Worm (Caenorhabditis elegans) whole organism, L4 larva: ENCODE data around the gene F13H10.1.
A peak's percentile ranks its signal among the peaks of the same experiment; 100 is the strongest.

ENCODE experiments used
- F10B5.3 ChIP-seq: sonication (generic microtip); optimal IDR thresholded peaks from 2 replicates; lab custom pipeline; 2016; ENCODE audit warnings: mild to moderate bottlenecking, missing genetic modification characterization, missing compliant biosample characterization
- F44E2.7 ChIP-seq: fragments of 200-800 bp; sonication (Bioruptor generic); IDR thresholded peaks from 2 replicates; pipeline ENCODE4 v2.1.2; 2022; ENCODE audit warnings: missing genetic modification characterization, missing compliant biosample characterization
- T20F7.1 ChIP-seq: fragments of 200-800 bp; sonication (Bioruptor generic); optimal IDR thresholded peaks from 2 replicates; lab custom pipeline; 2018; ENCODE audit warnings: mild to moderate bottlenecking, missing genetic modification characterization, missing compliant biosample characterization
- T26A8.4 ChIP-seq: fragments of 200-800 bp; sonication (Bioruptor generic); IDR thresholded peaks from 2 replicates; pipeline ENCODE4 v1.3.6; 2022; ENCODE audit warnings: missing genetic modification characterization, missing compliant biosample characterization
- Y5F2A.4 ChIP-seq: fragments of 200-800 bp; sonication (Bioruptor generic); optimal IDR thresholded peaks from 2 replicates; lab custom pipeline; 2018; ENCODE audit warnings: mild to moderate bottlenecking, missing genetic modification characterization, missing compliant biosample characterization
- arid-1 ChIP-seq: fragments of 200-800 bp; sonication (Bioruptor generic); conservative IDR thresholded peaks from 2 replicates; pipeline ENCODE4 v1.3.6; 2022; ENCODE audit warnings: missing genetic modification reagents, missing genetic modification characterization, missing compliant biosample characterization
- ceh-28 ChIP-seq: fragments of 150-350 bp; optimal IDR thresholded peaks from 2 replicates; lab custom pipeline; 2014; ENCODE audit warnings: missing biosample characterization, missing genetic modification reagents, missing genetic modification characterization
- ceh-82 ChIP-seq: sonication (generic microtip); optimal IDR thresholded peaks from 2 replicates; lab custom pipeline; 2017; ENCODE audit warnings: missing biosample characterization, missing genetic modification characterization
- cey-2 ChIP-seq: sonication (generic microtip); optimal IDR thresholded peaks from 3 replicates; lab custom pipeline; 2017; ENCODE audit warnings: missing genetic modification characterization, mild to moderate bottlenecking, missing compliant biosample characterization, antibody characterized with exemption, borderline replicate concordance; ENCODE audit not compliant: insufficient read depth
- daf-12 ChIP-seq: fragments of 150-350 bp; optimal IDR thresholded peaks from 2 replicates; lab custom pipeline; 2014; ENCODE audit warnings: missing biosample characterization, missing genetic modification reagents, missing genetic modification characterization
- daf-16 ChIP-seq, 3 experiments: sonication (generic microtip); optimal IDR thresholded peaks; 2 replicates each; lab custom pipeline; 2016 to 2017; ENCODE audit warnings: missing genetic modification characterization in 3 of 3, missing genetic modification reagents in 3 of 3, mild to moderate bottlenecking in 2 of 3, missing compliant biosample characterization in 2 of 3, missing biosample characterization in 1 of 3, moderate library complexity in 1 of 3
- dmd-6 ChIP-seq: fragments of 200-800 bp; sonication (Bioruptor generic); IDR thresholded peaks from 2 replicates; pipeline ENCODE4 v1.3.6; 2022; ENCODE audit warnings: missing genetic modification reagents, missing genetic modification characterization, missing compliant biosample characterization
- dve-1 ChIP-seq: sonication (generic microtip); optimal IDR thresholded peaks from 2 replicates; lab custom pipeline; 2017; ENCODE audit warnings: antibody characterized with exemption, mild to moderate bottlenecking, missing genetic modification characterization, missing compliant biosample characterization; ENCODE audit not compliant: insufficient read depth
- egl-27 ChIP-seq: sonication (generic microtip); optimal IDR thresholded peaks from 3 replicates; lab custom pipeline; 2017; ENCODE audit warnings: missing biosample characterization, missing genetic modification reagents, missing genetic modification characterization
- fkh-10 ChIP-seq: fragments of 150-350 bp; optimal IDR thresholded peaks from 2 replicates; lab custom pipeline; 2014; ENCODE audit warnings: missing biosample characterization, missing genetic modification reagents, missing genetic modification characterization
- gei-8 ChIP-seq: fragments of 200-800 bp; sonication (Bioruptor generic); optimal IDR thresholded peaks from 2 replicates; lab custom pipeline; 2018; ENCODE audit warnings: mild to moderate bottlenecking, missing genetic modification characterization, missing compliant biosample characterization
- hlh-11 ChIP-seq: fragments of 200-800 bp; sonication (Bioruptor generic); optimal IDR thresholded peaks from 2 replicates; lab custom pipeline; 2018; ENCODE audit warnings: mild to moderate bottlenecking, missing genetic modification characterization, missing compliant biosample characterization
- hlh-30 ChIP-seq: sonication (generic microtip); optimal IDR thresholded peaks from 2 replicates; lab custom pipeline; 2017; ENCODE audit warnings: antibody characterized with exemption, mild to moderate bottlenecking, missing genetic modification characterization, missing compliant biosample characterization; ENCODE audit not compliant: insufficient read depth
- hmg-1.1 ChIP-seq: fragments of 200-800 bp; sonication (Bioruptor generic); IDR thresholded peaks from 2 replicates; pipeline ENCODE4 v1.3.6; 2022; ENCODE audit warnings: missing genetic modification reagents, missing genetic modification characterization, missing compliant biosample characterization
- lin-1 ChIP-seq: fragments of 200-800 bp; sonication (Bioruptor generic); IDR thresholded peaks from 2 replicates; pipeline ENCODE4 v1.3.6; 2022; ENCODE audit warnings: missing genetic modification reagents, missing genetic modification characterization, missing compliant biosample characterization
- lin-38 ChIP-seq: fragments of 200-800 bp; sonication (Bioruptor generic); IDR thresholded peaks from 2 replicates; pipeline ENCODE4 v1.3.6; 2022; ENCODE audit warnings: missing genetic modification reagents, missing genetic modification characterization, missing compliant biosample characterization
- mdl-1 ChIP-seq, 2 experiments: fragments of 150-350 bp in 1 of 2; sonication (generic microtip) in 1 of 2; optimal IDR thresholded peaks; 2 replicates each; lab custom pipeline; 2014 to 2017; ENCODE audit warnings: missing biosample characterization in 2 of 2, missing genetic modification characterization in 2 of 2
- mep-1 ChIP-seq: fragments of 150-350 bp; sonication (generic microtip); optimal IDR thresholded peaks from 3 replicates; lab custom pipeline; 2014; ENCODE audit warnings: missing biosample characterization, missing genetic modification characterization
- mxl-3 ChIP-seq: fragments of 200-800 bp; sonication (Bioruptor generic); optimal IDR thresholded peaks from 2 replicates; lab custom pipeline; 2018; ENCODE audit warnings: mild to moderate bottlenecking, missing genetic modification characterization, missing compliant biosample characterization
- nhr-111 ChIP-seq: fragments of 200-800 bp; sonication (Bioruptor generic); optimal IDR thresholded peaks from 2 replicates; lab custom pipeline; 2018; ENCODE audit warnings: mild to moderate bottlenecking, missing genetic modification characterization, missing compliant biosample characterization
- nhr-237 ChIP-seq: sonication (generic microtip); optimal IDR thresholded peaks from 2 replicates; lab custom pipeline; 2017; ENCODE audit warnings: missing biosample characterization, missing genetic modification characterization
- nhr-28 ChIP-seq: fragments of 150-350 bp; optimal IDR thresholded peaks from 2 replicates; lab custom pipeline; 2014; ENCODE audit warnings: missing biosample characterization, missing genetic modification characterization
- nhr-41 ChIP-seq: fragments of 200-800 bp; sonication (Bioruptor generic); IDR thresholded peaks from 2 replicates; pipeline ENCODE4 v1.3.6; 2022; ENCODE audit warnings: missing genetic modification reagents, missing genetic modification characterization, missing compliant biosample characterization
- nhr-48 ChIP-seq: sonication (generic microtip); optimal IDR thresholded peaks from 2 replicates; lab custom pipeline; 2016; ENCODE audit warnings: mild to moderate bottlenecking, missing genetic modification characterization, missing compliant biosample characterization
- nhr-6 ChIP-seq: fragments of 150-350 bp; optimal IDR thresholded peaks from 2 replicates; lab custom pipeline; 2014; ENCODE audit warnings: missing biosample characterization, missing genetic modification characterization
- nhr-76 ChIP-seq: fragments of 150-350 bp; optimal IDR thresholded peaks from 2 replicates; lab custom pipeline; 2014; ENCODE audit warnings: missing biosample characterization, missing genetic modification characterization
- nhr-77 ChIP-seq: fragments of 150-350 bp; optimal IDR thresholded peaks from 2 replicates; lab custom pipeline; 2014; ENCODE audit warnings: missing biosample characterization, missing genetic modification characterization
- php-3 ChIP-seq: fragments of 200-800 bp; sonication (Bioruptor generic); IDR thresholded peaks from 2 replicates; pipeline ENCODE4 v1.3.6; 2022; ENCODE audit warnings: missing genetic modification reagents, missing genetic modification characterization, missing compliant biosample characterization
- pqm-1 ChIP-seq: sonication (generic microtip); optimal IDR thresholded peaks from 2 replicates; lab custom pipeline; 2017; ENCODE audit warnings: missing biosample characterization, missing genetic modification characterization
- saeg-2 ChIP-seq: fragments of 200-800 bp; sonication (Bioruptor generic); IDR thresholded peaks from 2 replicates; pipeline ENCODE4 v1.3.6; 2022; ENCODE audit warnings: missing genetic modification reagents, missing genetic modification characterization, missing compliant biosample characterization
- skn-1 ChIP-seq: fragments of 150-350 bp; optimal IDR thresholded peaks from 2 replicates; lab custom pipeline; 2014; ENCODE audit warnings: missing biosample characterization, missing genetic modification characterization
- snpc-1.2 ChIP-seq: fragments of 200-800 bp; sonication (Bioruptor generic); IDR thresholded peaks from 2 replicates; pipeline ENCODE4 v1.3.6; 2022; ENCODE audit warnings: missing genetic modification reagents, missing genetic modification characterization, missing compliant biosample characterization
- spr-1 ChIP-seq: sonication (generic microtip); optimal IDR thresholded peaks from 2 replicates; lab custom pipeline; 2016; ENCODE audit warnings: mild to moderate bottlenecking, missing genetic modification characterization, missing compliant biosample characterization
- tra-1 ChIP-seq: fragments of 200-800 bp; sonication (Bioruptor generic); IDR thresholded peaks from 2 replicates; pipeline ENCODE4 v1.3.6; 2022; ENCODE audit warnings: missing genetic modification reagents, missing genetic modification characterization, missing compliant biosample characterization
- unc-62 ChIP-seq, 3 experiments: fragments of 150-350 bp in 1 of 3; sonication (generic microtip); optimal IDR thresholded peaks in 2 of 3; peaks in 1 of 3; 1 replicate in 1 of 3; 2 replicates in 2 of 3; lab custom pipeline; 2014 to 2017; ENCODE audit warnings: missing biosample characterization in 3 of 3, missing genetic modification characterization in 3 of 3, missing genetic modification reagents in 3 of 3, missing genotype in 1 of 3
- zip-2 ChIP-seq: fragments of 150-350 bp; optimal IDR thresholded peaks from 2 replicates; lab custom pipeline; 2014; ENCODE audit warnings: missing biosample characterization, missing genetic modification characterization

The F13H10.1 gene

DNA sequence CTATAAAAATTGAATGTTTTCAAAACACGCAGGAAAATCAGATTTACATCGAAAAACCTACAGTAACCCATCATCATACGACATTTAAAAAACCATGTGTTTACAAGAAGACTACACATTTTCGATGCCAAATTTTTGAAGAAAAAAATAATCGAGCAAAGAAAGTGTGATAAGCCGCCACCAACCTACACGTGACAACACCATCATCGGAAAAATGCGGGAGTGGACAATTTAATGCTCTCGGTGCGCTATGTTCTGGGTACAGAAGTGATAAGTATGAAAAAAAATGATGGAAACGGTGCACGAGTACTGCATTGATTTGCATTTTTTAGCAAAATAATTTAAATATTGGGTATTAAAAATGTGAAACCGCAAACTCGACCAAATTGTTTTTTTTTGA, 39.7 kb upstream of the F13H10.1 start:
- TF ChIP-seq Y5F2A.4 (no peak), mdl-1 (tag; optimal IDR thresholded peaks at IDR 0.05; lab: Kevin White, UChicago) (peak in 1 of 2 experiments; percentile 1), nhr-48 (tag; lab: Kevin White, UChicago) (peak; percentile 50), dmd-6 (GFP tag; lab: Robert Waterston, UW) (peak; percentile 72), daf-16 (GFP tag; optimal IDR thresholded peaks at IDR 0.05; lab: Kevin White, UChicago) (no peak), daf-16 (tag; optimal IDR thresholded peaks at IDR 0.05; lab: Kevin White, UChicago) (peak; percentile 55), F10B5.3 (no peak), nhr-77 (tag; lab: Kevin White, UChicago) (peak; percentile 24), dve-1 (tag; lab: Kevin White, UChicago) (peak; percentile 52), arid-1 (GFP tag; lab: Robert Waterston, UW) (no peak), hlh-30 (tag; lab: Kevin White, UChicago) (peak; percentile 44), nhr-28 (tag; lab: Kevin White, UChicago) (peak; percentile 56), mxl-3 (peak; percentile 12)

DNA sequence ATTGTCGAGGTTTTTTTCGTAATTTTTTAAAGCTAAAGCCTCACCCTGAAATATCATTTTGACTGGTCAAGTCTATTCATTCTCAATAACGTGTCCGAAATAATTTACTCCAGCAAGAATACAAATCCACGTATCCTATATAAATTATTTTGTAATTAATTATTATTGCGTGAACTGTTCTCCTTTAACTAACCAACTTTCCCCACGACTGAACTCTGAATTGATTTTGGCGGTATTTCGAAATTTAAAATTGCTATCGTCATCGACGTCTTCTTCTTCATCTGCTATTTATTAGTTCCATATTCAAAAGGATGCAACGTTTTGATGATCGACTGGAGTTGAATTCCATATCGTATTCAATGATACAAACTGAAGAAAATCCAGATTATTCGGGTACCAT, 38.0 kb upstream of the F13H10.1 start, which contains the start of the genes aqp-3 and Y69E1A.8:
Gene aqp-3, minus strand, starts transcription at position 101 of the 400 bp plus-strand sequence.
Gene Y69E1A.8, plus strand, starts transcription at position 246 of the 400 bp plus-strand sequence.
- TF ChIP-seq php-3 (GFP tag; lab: Robert Waterston, UW) (no peak), skn-1 (tag; lab: Kevin White, UChicago) (no peak), nhr-237 (tag; lab: Kevin White, UChicago) (no peak), F10B5.3 (no peak), cey-2 (no peak), snpc-1.2 (GFP tag; lab: Robert Waterston, UW) (no peak), lin-38 (GFP tag; lab: Robert Waterston, UW) (no peak)

DNA sequence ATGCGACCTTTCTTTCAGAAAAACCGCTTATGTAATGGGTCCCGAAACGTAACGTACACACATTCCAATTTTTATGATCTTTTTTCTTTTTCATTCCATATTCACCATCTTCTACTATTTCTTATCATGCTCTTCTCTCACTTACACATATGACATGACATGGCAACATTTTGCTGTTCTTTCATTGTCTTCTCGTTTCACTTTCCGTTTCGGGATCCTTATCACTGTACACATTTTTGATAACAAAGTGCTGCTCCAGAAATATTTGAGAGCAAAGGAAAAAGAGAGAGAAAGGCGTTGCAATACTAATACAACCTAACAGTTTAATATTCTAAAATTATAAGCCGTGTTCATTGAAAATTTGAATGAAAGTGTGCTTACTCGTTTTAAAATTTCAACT, 34.0 kb upstream of the F13H10.1 start:
- TF ChIP-seq hlh-30 (tag; lab: Kevin White, UChicago) (peak; percentile 30), lin-1 (GFP tag; lab: Robert Waterston, UW) (0 out of 2 replicates have a peak, but pooled peaks have one; percentile 37), nhr-76 (tag; lab: Kevin White, UChicago) (no peak), nhr-6 (tag; lab: Kevin White, UChicago) (peak; percentile 13), ceh-28 (tag; lab: Kevin White, UChicago) (no peak), F10B5.3 (no peak), dmd-6 (GFP tag; lab: Robert Waterston, UW) (peak; percentile 89), nhr-28 (tag; lab: Kevin White, UChicago) (peak; percentile 90), nhr-111 (no peak), T26A8.4 (GFP tag; lab: Robert Waterston, UW) (no peak), nhr-48 (tag; lab: Kevin White, UChicago) (peak; percentile 2), zip-2 (no peak), dve-1 (tag; lab: Kevin White, UChicago) (peak; percentile 74), nhr-41 (0 out of 2 replicates have a peak, but pooled peaks have one; percentile 37), fkh-10 (GFP tag; lab: Kevin White, UChicago) (no peak), unc-62 (GFP tag; optimal IDR thresholded peaks at IDR 0.05 in 1 of 2; lab: Kevin White, UChicago) (peak in 1 of 2 experiments; percentile 44), unc-62 (tag; optimal IDR thresholded peaks at IDR 0.05; lab: Kevin White, UChicago) (no peak), mdl-1 (tag; optimal IDR thresholded peaks at IDR 0.05; lab: Kevin White, UChicago) (no peak), hlh-11 (tag; lab: Kevin White, UChicago) (peak; percentile 86), daf-12 (tag; lab: Kevin White, UChicago) (no peak), cey-2 (no peak), mep-1 (peak; percentile 12), pqm-1 (tag; lab: Kevin White, UChicago) (peak; percentile 99), nhr-77 (tag; lab: Kevin White, UChicago) (peak; percentile 47), saeg-2 (no peak), egl-27 (tag; lab: Kevin White, UChicago) (no peak), daf-16 (GFP tag; optimal IDR thresholded peaks at IDR 0.05; lab: Kevin White, UChicago) (no peak), daf-16 (tag; optimal IDR thresholded peaks at IDR 0.05; lab: Kevin White, UChicago) (peak; percentile 50), hmg-1.1 (GFP tag; lab: Robert Waterston, UW) (no peak), ceh-82 (no peak), spr-1 (tag; lab: Kevin White, UChicago) (no peak), T20F7.1 (GFP tag; lab: Kevin White, UChicago) (no peak), tra-1 (GFP tag; lab: Robert Waterston, UW) (peak; percentile 59; the same call in 1 of the 2 replicates), F44E2.7 (GFP tag; lab: Robert Waterston, UW) (no peak), gei-8 (no peak)
